Fruit fly (Drosophila melanogaster): Measurements from ENCODE around the gene Prps.

The Prps gene

DNA sequence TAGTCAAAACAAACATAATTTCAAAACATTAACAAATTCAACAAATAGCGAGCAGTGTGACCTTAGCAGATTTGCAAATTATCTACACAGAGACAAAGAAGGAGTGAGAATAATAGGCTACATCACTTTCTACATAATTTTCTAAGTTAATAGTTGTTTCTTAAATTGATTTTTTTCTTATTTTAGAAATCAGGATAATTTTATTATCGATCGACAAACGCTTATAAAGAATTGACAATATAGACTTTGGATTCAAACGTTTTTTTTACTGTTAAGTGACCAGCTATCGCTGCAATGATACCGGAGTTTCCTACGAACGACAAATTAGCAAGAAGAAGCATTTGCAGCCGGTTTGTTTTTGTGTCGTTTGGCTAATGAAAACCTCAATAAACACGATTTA, 26.6 kb upstream of the Prps start, which contains the start of the genes nbs and defl (continued):
- TF ChIP-seq ftz-f1 (GFP tag; optimal IDR thresholded peaks at IDR 0.05) (no peak), vnd (GFP tag; IDR thresholded peaks at IDR 0.05; ENCODE audit: partially characterized antibody) (no peak), kay (GFP tag; optimal IDR thresholded peaks at IDR 0.05) (peak; percentile 35), CG11085 (GFP tag; IDR thresholded peaks at IDR 0.05) (peak; percentile 49; the same call in 1 of the 2 replicates), CG16863 (GFP tag; optimal IDR thresholded peaks at IDR 0.05) (peak; percentile 49), CG17385 (GFP tag; optimal IDR thresholded peaks at IDR 0.05) (peak; percentile 94), CG12299 (tag; optimal IDR thresholded peaks at IDR 0.05) (no peak), CG4424 (GFP tag; optimal IDR thresholded peaks at IDR 0.05) (peak; percentile 65), CG2875 (GFP tag; optimal IDR thresholded peaks at IDR 0.05) (no peak), Tbp (GFP tag; optimal IDR thresholded peaks at IDR 0.05) (no peak), hth (optimal IDR thresholded peaks at IDR 0.05) (no peak), CG12942 (GFP tag; optimal IDR thresholded peaks at IDR 0.05) (peak; percentile 64), wdn (GFP tag; IDR thresholded peaks at IDR 0.05) (0 out of 2 replicates have a peak, but pooled peaks have one; percentile 15), inv (GFP tag; IDR thresholded peaks at IDR 0.05; ENCODE audit: partially characterized antibody) (peak; percentile 40; the same call in 1 of the 2 replicates), pita (GFP tag; optimal IDR thresholded peaks at IDR 0.05) (no peak), sim (GFP tag; IDR thresholded peaks at IDR 0.05) (no peak), al (GFP tag; IDR thresholded peaks at IDR 0.05) (peak; percentile 76), tgo (GFP tag; IDR thresholded peaks at IDR 0.05) (peak; percentile 72; the same call in 2 of the 3 replicates), Atf6 (GFP tag; IDR thresholded peaks at IDR 0.05) (peak; percentile 71), maf-S (GFP tag; optimal IDR thresholded peaks at IDR 0.05) (peak; percentile 32), otp (GFP tag; IDR thresholded peaks at IDR 0.05) (no peak), CG1792 (GFP tag; optimal IDR thresholded peaks at IDR 0.05) (peak; percentile 7), Neu2 (GFP tag; optimal IDR thresholded peaks at IDR 0.05; ENCODE audit: borderline replicate concordance) (no peak), MESR4 (GFP tag; optimal IDR thresholded peaks at IDR 0.05) (peak; percentile 24), pho (GFP tag; optimal IDR thresholded peaks at IDR 0.05) (peak; percentile 80), gem (tag; optimal IDR thresholded peaks at IDR 0.05) (no peak), pnt (GFP tag; optimal IDR thresholded peaks at IDR 0.05) (peak; percentile 61), CG10959 (GFP tag; IDR thresholded peaks at IDR 0.05) (no peak), Side (GFP tag; optimal IDR thresholded peaks at IDR 0.05) (peak; percentile 75), CG13296 (GFP tag; optimal IDR thresholded peaks at IDR 0.05) (peak; percentile 49), esg (GFP tag; conservative IDR thresholded peaks at IDR 0.05) (peak; percentile 54), CG8478 (optimal IDR thresholded peaks at IDR 0.05) (no peak), salm (tag; optimal IDR thresholded peaks at IDR 0.05) (no peak), hkb (optimal IDR thresholded peaks at IDR 0.05) (no peak), hkb (GFP tag; IDR thresholded peaks at IDR 0.05) (peak; percentile 20; the same call in 1 of the 2 replicates), CG34376 (GFP tag; optimal IDR thresholded peaks at IDR 0.05) (peak; percentile 38), CG33557 (GFP tag; optimal IDR thresholded peaks at IDR 0.05) (peak; percentile 16), CG9817 (tag; optimal IDR thresholded peaks at IDR 0.05) (peak; percentile 61), Sry-δ (GFP tag; optimal IDR thresholded peaks at IDR 0.05) (peak; percentile 50), HLHmδ (GFP tag; optimal IDR thresholded peaks at IDR 0.05) (no peak), CG14667 (GFP tag; IDR thresholded peaks at IDR 0.05) (peak; percentile 76), Lpt (GFP tag; optimal IDR thresholded peaks at IDR 0.05) (no peak), btn (GFP tag; optimal IDR thresholded peaks at IDR 0.05) (no peak), Spps (tag; optimal IDR thresholded peaks at IDR 0.05) (no peak), CG4404 (GFP tag; IDR thresholded peaks at IDR 0.05) (peak; percentile 69), HHEX (GFP tag; optimal IDR thresholded peaks at IDR 0.05) (peak; percentile 16), HLH54F (GFP tag; optimal IDR thresholded peaks at IDR 0.05) (peak; percentile 76), stwl (tag; optimal IDR thresholded peaks at IDR 0.05) (peak; percentile 59), CG9609 (GFP tag; optimal IDR thresholded peaks at IDR 0.05) (peak; percentile 42), Usf (GFP tag; optimal IDR thresholded peaks at IDR 0.05) (no peak), Bteb2 (GFP tag; optimal IDR thresholded peaks at IDR 0.05) (peak; percentile 54), nerfin-1 (tag; optimal IDR thresholded peaks at IDR 0.05) (peak; percentile 45), CG13775 (GFP tag; optimal IDR thresholded peaks at IDR 0.05) (peak; percentile 39)

All from whole organism, embryonic.